Worm (Caenorhabditis elegans): ENCODE measurements around the gene cup-14.
A peak's percentile ranks its signal among the peaks of the same experiment; 100 is the strongest.

cup-14 gene

DNA sequence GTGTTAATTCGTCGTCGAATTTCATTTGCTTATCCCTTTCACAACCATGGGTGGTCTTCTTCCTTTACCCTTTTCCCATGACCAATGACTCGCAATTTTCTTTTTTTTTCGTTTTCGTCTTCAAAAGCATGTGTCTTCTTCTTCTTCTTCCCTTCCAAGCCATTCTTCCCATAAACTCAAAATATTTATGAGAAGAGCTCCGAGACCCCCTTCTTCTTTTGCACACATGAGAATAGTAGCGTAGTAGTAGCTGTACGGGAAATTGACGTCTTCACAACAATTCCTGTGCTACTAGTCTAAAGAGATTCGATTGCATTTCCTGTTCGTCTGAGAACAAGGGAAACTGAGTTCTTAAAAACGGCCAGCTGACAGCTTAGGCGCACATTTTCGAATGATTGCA lies 59.7 kb downstream of the cup-14 start:
- no peak for TF ChIP-seq efl-3 (GFP tag; optimal IDR thresholded peaks at IDR 0.05)
- TF ChIP-seq fkh-10 (GFP tag; optimal IDR thresholded peaks at IDR 0.05) = peak; percentile 61
- no peak for TF ChIP-seq xbp-1 (tag; optimal IDR thresholded peaks at IDR 0.05)
- no peak for TF ChIP-seq pag-3 (tag; optimal IDR thresholded peaks at IDR 0.05; ENCODE audit: borderline replicate concordance, insufficient read depth)
- TF ChIP-seq lin-14 (GFP tag; optimal IDR thresholded peaks at IDR 0.05) = peak; percentile 38
- TF ChIP-seq ces-1 (GFP tag; optimal IDR thresholded peaks at IDR 0.05) = no peak
- TF ChIP-seq lin-39 (tag; optimal IDR thresholded peaks at IDR 0.05) = no peak

DNA sequence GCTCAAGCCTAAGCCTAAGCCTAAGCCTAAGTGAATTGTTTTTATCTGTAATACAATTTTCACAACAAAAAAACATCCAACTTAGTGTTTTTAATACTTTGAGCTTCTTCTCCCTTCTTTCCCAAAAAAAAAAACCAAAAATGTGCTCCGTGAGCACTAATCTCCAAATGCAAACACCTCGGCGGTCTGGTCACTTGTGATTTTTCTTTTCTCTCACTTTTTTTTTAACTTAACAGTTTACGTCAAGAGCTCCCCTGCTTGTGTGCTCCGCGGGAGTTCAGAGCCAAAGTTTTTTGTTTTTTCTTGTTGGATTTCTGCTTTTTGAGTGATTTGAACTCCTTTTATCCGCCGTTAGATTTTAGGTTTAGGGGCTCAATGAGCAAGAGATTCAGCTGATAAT lies 65.8 kb downstream of the cup-14 start:
- TF ChIP-seq nhr-77 (tag; optimal IDR thresholded peaks at IDR 0.05) = peak; percentile 61
- TF ChIP-seq rnt-1 (tag; optimal IDR thresholded peaks at IDR 0.05) = no peak
- TF ChIP-seq efl-1 (optimal IDR thresholded peaks at IDR 0.05) = no peak
- peak in 1 of 2 experiments; percentile 24 for TF ChIP-seq efl-1 (GFP tag; optimal IDR thresholded peaks at IDR 0.05 in 1 of 2)
- no peak for TF ChIP-seq pax-3 (tag; optimal IDR thresholded peaks at IDR 0.05)
- TF ChIP-seq ztf-11 (tag; optimal IDR thresholded peaks at IDR 0.05) = no peak
